Worm (Caenorhabditis elegans) whole organism, young adult: ENCODE results near the gene ZK1010.12.

Experiments used
- B0261.1 ChIP-seq: sonication (generic microtip); optimal IDR thresholded peaks from 2 replicates; lab custom pipeline; 2016; ENCODE audit warnings: mild to moderate bottlenecking, missing genetic modification characterization, moderate library complexity, missing compliant biosample characterization
- C06A6.2 ChIP-seq: fragments of 200-800 bp; sonication (Bioruptor generic); conservative IDR thresholded peaks from 2 replicates; pipeline ENCODE4 v1.3.6; 2022; ENCODE audit warnings: missing genetic modification characterization, missing compliant biosample characterization
- C17E4.6 ChIP-seq: fragments of 200-800 bp; sonication (Bioruptor generic); IDR thresholded peaks from 2 replicates; pipeline ENCODE4 v1.3.6; 2022; ENCODE audit warnings: missing genetic modification reagents, missing genetic modification characterization, missing compliant biosample characterization
- F52B5.7 ChIP-seq: sonication (generic microtip); optimal IDR thresholded peaks from 2 replicates; lab custom pipeline; 2016; ENCODE audit warnings: mild to moderate bottlenecking, missing genetic modification characterization, missing compliant biosample characterization
- F57C9.4 ChIP-seq: sonication (generic microtip); optimal IDR thresholded peaks from 2 replicates; lab custom pipeline; 2017; ENCODE audit warnings: mild to moderate bottlenecking, missing genetic modification characterization, missing compliant biosample characterization
- Y53G8AR.9 ChIP-seq: fragments of 200-800 bp; sonication (Bioruptor generic); conservative IDR thresholded peaks from 2 replicates; pipeline ENCODE4 v1.3.6; 2022; ENCODE audit warnings: missing genetic modification reagents, missing genetic modification characterization, missing compliant biosample characterization
- Y67H2A.10 ChIP-seq: fragments of 200-800 bp; sonication (Bioruptor generic); conservative IDR thresholded peaks from 2 replicates; pipeline ENCODE4 v1.3.6; 2022; ENCODE audit warnings: missing genetic modification reagents, missing genetic modification characterization, missing compliant biosample characterization
- Y95B8A.8 ChIP-seq: fragments of 200-800 bp; sonication (Bioruptor generic); IDR thresholded peaks from 2 replicates; pipeline ENCODE4 v1.3.6; 2022; ENCODE audit warnings: missing genetic modification reagents, missing genetic modification characterization, missing compliant biosample characterization
- akir-1 ChIP-seq: fragments of 200-800 bp; sonication (Bioruptor generic); optimal IDR thresholded peaks from 2 replicates; lab custom pipeline; 2018; ENCODE audit warnings: mild to moderate bottlenecking, missing genetic modification characterization, moderate library complexity, missing compliant biosample characterization
- aptf-3 ChIP-seq: fragments of 200-800 bp; sonication (Bioruptor generic); IDR thresholded peaks from 2 replicates; pipeline ENCODE4 v1.3.6; 2022; ENCODE audit warnings: missing genetic modification characterization, missing compliant biosample characterization
- bed-1 ChIP-seq: fragments of 200-800 bp; sonication (Bioruptor generic); IDR thresholded peaks from 2 replicates; pipeline ENCODE4 v1.3.6; 2022; ENCODE audit warnings: missing genetic modification reagents, missing genetic modification characterization, missing compliant biosample characterization
- dox-1 ChIP-seq: fragments of 200-800 bp; sonication (Bioruptor generic); IDR thresholded peaks from 2 replicates; pipeline ENCODE4 v1.3.6; 2022; ENCODE audit warnings: missing genetic modification reagents, missing genetic modification characterization, missing compliant biosample characterization
- dpl-1 ChIP-seq: fragments of 150-350 bp; optimal IDR thresholded peaks from 2 replicates; lab custom pipeline; 2014; ENCODE audit warnings: missing biosample characterization, missing genetic modification reagents, missing genetic modification characterization
- egl-18 ChIP-seq: fragments of 200-800 bp; sonication (Bioruptor generic); IDR thresholded peaks from 2 replicates; pipeline ENCODE4 v1.3.6; 2022; ENCODE audit warnings: missing genetic modification reagents, missing genetic modification characterization, missing compliant biosample characterization
- egl-44 ChIP-seq: fragments of 200-800 bp; sonication (Bioruptor generic); IDR thresholded peaks from 2 replicates; pipeline ENCODE4 v1.3.6; 2022; ENCODE audit warnings: missing genetic modification reagents, missing genetic modification characterization, missing compliant biosample characterization
- egrh-3 ChIP-seq: fragments of 200-800 bp; sonication (Bioruptor generic); IDR thresholded peaks from 2 replicates; pipeline ENCODE4 v1.3.6; 2022; ENCODE audit warnings: missing genetic modification reagents, missing genetic modification characterization, missing compliant biosample characterization
- hlh-26 ChIP-seq: fragments of 200-800 bp; sonication (Bioruptor generic); conservative IDR thresholded peaks from 2 replicates; pipeline ENCODE4 v1.3.6; 2022; ENCODE audit warnings: missing genetic modification reagents, missing genetic modification characterization, missing compliant biosample characterization
- hmg-1.2 ChIP-seq: fragments of 200-800 bp; sonication (Bioruptor generic); IDR thresholded peaks from 2 replicates; pipeline ENCODE4 v1.3.6; 2022; ENCODE audit warnings: missing genetic modification reagents, missing genetic modification characterization, missing compliant biosample characterization
- hrde-1 ChIP-seq: sonication (generic microtip); optimal IDR thresholded peaks from 2 replicates; lab custom pipeline; 2016; ENCODE audit warnings: missing genetic modification characterization, mild to moderate bottlenecking, missing compliant biosample characterization, moderate library complexity, missing genotype, missing genetic modification reagents, borderline replicate concordance
- hsf-1 ChIP-seq: fragments of 200-800 bp; sonication (Bioruptor generic); IDR thresholded peaks from 2 replicates; pipeline ENCODE4 v1.3.6; 2022; ENCODE audit warnings: missing genetic modification reagents, missing genetic modification characterization, missing compliant biosample characterization
- let-526 ChIP-seq: fragments of 200-800 bp; sonication (Bioruptor generic); IDR thresholded peaks from 2 replicates; pipeline ENCODE4 v1.3.6; 2022; ENCODE audit warnings: missing genetic modification reagents, missing genetic modification characterization, missing compliant biosample characterization
- let-607 ChIP-seq, 2 experiments: fragments of 200-800 bp in 1 of 2; sonication (Bioruptor generic) in 1 of 2; sonication (generic microtip) in 1 of 2; optimal IDR thresholded peaks; 2 replicates each; lab custom pipeline; 2016 to 2018; ENCODE audit warnings: mild to moderate bottlenecking in 2 of 2, missing compliant biosample characterization in 2 of 2, missing genetic modification characterization in 2 of 2, moderate library complexity in 2 of 2, missing genotype in 1 of 2
- lin-35 ChIP-seq, 3 experiments: fragments of 150-350 bp in 2 of 3; sonication (generic microtip) in 1 of 3; optimal IDR thresholded peaks; 2 replicates each; lab custom pipeline; 2014 to 2018; ENCODE audit warnings: missing biosample characterization in 3 of 3, missing genetic modification characterization in 3 of 3, missing genetic modification reagents in 3 of 3
- lsy-27 ChIP-seq: sonication (generic microtip); optimal IDR thresholded peaks from 2 replicates; lab custom pipeline; 2017; ENCODE audit warnings: missing genetic modification characterization, mild to moderate bottlenecking, missing compliant biosample characterization, antibody characterized with exemption, missing genotype, borderline replicate concordance; ENCODE audit not compliant: insufficient read depth
- madf-3 ChIP-seq: fragments of 200-800 bp; sonication (Bioruptor generic); IDR thresholded peaks from 2 replicates; pipeline ENCODE4 v1.3.6; 2022; ENCODE audit warnings: missing genetic modification reagents, missing genetic modification characterization, missing compliant biosample characterization
- mcd-1 ChIP-seq: fragments of 200-800 bp; sonication (Bioruptor generic); IDR thresholded peaks from 2 replicates; pipeline ENCODE4 v1.3.6; 2022; ENCODE audit warnings: missing genetic modification reagents, missing genetic modification characterization, missing compliant biosample characterization
- mes-4 ChIP-seq: sonication (generic microtip); optimal IDR thresholded peaks from 2 replicates; lab custom pipeline; 2016; ENCODE audit warnings: missing genotype, missing genetic modification characterization, missing compliant biosample characterization
- nhr-80 ChIP-seq: sonication (generic microtip); optimal IDR thresholded peaks from 2 replicates; lab custom pipeline; 2016; ENCODE audit warnings: missing genetic modification characterization, missing compliant biosample characterization
- pbrm-1 ChIP-seq: fragments of 200-800 bp; sonication (Bioruptor generic); IDR thresholded peaks from 2 replicates; pipeline ENCODE4 v1.3.6; 2022; ENCODE audit warnings: missing genetic modification reagents, missing genetic modification characterization, missing compliant biosample characterization
- pha-4 ChIP-seq: fragments of 150-350 bp; sonication (generic microtip); optimal IDR thresholded peaks from 2 replicates; lab custom pipeline; 2014; ENCODE audit warnings: missing biosample characterization, missing genetic modification reagents, missing genetic modification characterization
- rcor-1 ChIP-seq: fragments of 200-800 bp; sonication (Bioruptor generic); IDR thresholded peaks from 2 replicates; pipeline ENCODE4 v1.3.6; 2022; ENCODE audit warnings: missing genetic modification reagents, missing genetic modification characterization, missing compliant biosample characterization
- rec-8 ChIP-seq, 2 experiments: sonication (generic microtip); optimal IDR thresholded peaks; 2 replicates each; lab custom pipeline; 2016; ENCODE audit warnings: mild to moderate bottlenecking in 2 of 2, missing genetic modification characterization in 2 of 2, missing genetic modification reagents in 2 of 2, missing genotype in 2 of 2, missing biosample characterization in 1 of 2, missing compliant biosample characterization in 1 of 2, moderate library complexity in 1 of 2
- snpc-1.3 ChIP-seq: sonication (generic microtip); optimal IDR thresholded peaks from 2 replicates; lab custom pipeline; 2017; ENCODE audit warnings: missing genetic modification characterization, mild to moderate bottlenecking, missing compliant biosample characterization, antibody characterized with exemption, moderate library complexity, missing genotype, missing genetic modification reagents; ENCODE audit not compliant: insufficient read depth
- somi-1 ChIP-seq: fragments of 200-800 bp; sonication (Bioruptor generic); optimal IDR thresholded peaks from 2 replicates; lab custom pipeline; 2018; ENCODE audit warnings: mild to moderate bottlenecking, missing genetic modification characterization, missing compliant biosample characterization
- tbx-9 ChIP-seq: sonication (generic microtip); optimal IDR thresholded peaks from 2 replicates; lab custom pipeline; 2016; ENCODE audit warnings: borderline replicate concordance, missing genetic modification characterization, inconsistent platforms, missing compliant biosample characterization
- zfh-2 ChIP-seq: fragments of 200-800 bp; sonication (Bioruptor generic); conservative IDR thresholded peaks from 2 replicates; pipeline ENCODE4 v1.3.6; 2022; ENCODE audit warnings: missing genetic modification reagents, missing genetic modification characterization, missing compliant biosample characterization
- ztf-26 ChIP-seq: sonication (generic microtip); optimal IDR thresholded peaks from 2 replicates; lab custom pipeline; 2017; ENCODE audit warnings: missing genetic modification characterization, missing compliant biosample characterization

ZK1010.12 gene

DNA sequence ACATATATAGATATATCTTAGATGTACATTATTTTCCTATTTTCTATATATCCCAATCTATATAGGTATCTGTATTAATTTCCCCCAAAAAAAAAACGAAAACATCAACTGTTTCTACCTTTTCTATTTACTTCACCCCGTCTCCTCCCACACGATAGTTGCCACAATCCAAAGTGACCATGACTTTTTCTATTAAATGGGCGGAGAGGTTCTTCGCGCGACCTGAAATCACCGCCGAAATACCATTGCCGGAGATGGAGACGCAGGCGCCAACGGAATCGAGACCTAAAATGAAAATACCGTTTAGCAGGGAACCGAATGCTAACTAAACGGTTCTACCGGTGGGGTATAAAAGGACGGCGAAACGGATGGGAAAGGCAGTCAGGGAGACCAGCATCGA is 27.5 kb downstream of the ZK1010.12 start, which contains the start of gene col-98:
Gene col-98 (plus strand): TSS at position 390 of the 400 bp plus-strand sequence.
- no peak for TF ChIP-seq lin-35 (GFP tag; optimal IDR thresholded peaks at IDR 0.05; lab: Kevin White, UChicago)
- TF ChIP-seq let-607 (tag; optimal IDR thresholded peaks at IDR 0.05; lab: Kevin White, UChicago) = no peak
- no peak for TF ChIP-seq ztf-26 (tag; lab: Kevin White, UChicago)
- no peak for TF ChIP-seq pbrm-1 (GFP tag; lab: Robert Waterston, UW)
- TF ChIP-seq rcor-1 = no peak
- no peak for TF ChIP-seq bed-1 (GFP tag; lab: Robert Waterston, UW)

DNA sequence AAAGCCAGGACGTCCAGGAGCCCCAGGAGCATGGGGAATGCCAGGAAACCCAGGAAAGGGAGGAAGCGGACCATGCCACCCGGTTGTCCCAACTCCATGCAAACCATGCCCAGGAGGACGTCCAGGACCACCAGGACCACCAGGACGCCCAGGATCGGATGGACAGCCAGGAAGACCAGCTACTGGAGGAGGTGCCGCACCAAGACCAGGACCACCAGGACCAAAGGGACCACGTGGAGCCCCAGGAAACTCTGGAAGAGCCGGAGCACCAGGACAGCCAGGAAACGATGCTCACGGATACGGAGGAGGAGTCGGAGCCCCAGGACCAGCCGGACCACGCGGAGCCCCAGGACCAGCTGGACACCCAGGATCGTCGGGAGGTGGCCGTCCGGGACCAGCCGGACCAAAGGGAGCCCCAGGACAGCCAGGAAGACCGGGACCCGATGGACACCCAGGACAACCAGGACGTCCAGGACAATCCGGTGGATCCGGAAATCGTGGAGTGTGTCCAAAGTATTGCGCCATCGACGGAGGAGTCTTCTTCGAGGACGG is 28.5 kb downstream of the ZK1010.12 start:
- no peak for TF ChIP-seq B0261.1 (tag; lab: Kevin White, UChicago)
- no peak for TF ChIP-seq mcd-1 (GFP tag; lab: Robert Waterston, UW)
- TF ChIP-seq egl-44 (GFP tag; lab: Robert Waterston, UW) = no peak
- no peak for TF ChIP-seq akir-1 (GFP tag; lab: Kevin White, UChicago)
- TF ChIP-seq bed-1 (GFP tag; lab: Robert Waterston, UW) = no peak
- TF ChIP-seq zfh-2 = peak; percentile 95
- no peak for TF ChIP-seq let-607 (tag; optimal IDR thresholded peaks at IDR 0.05; lab: Kevin White, UChicago)
- TF ChIP-seq lsy-27 = no peak
- 0 out of 2 replicates have a peak, but pooled peaks have one; percentile 36 for TF ChIP-seq hsf-1 (GFP tag; lab: Robert Waterston, UW)
- no peak for TF ChIP-seq rec-8 (tag; optimal IDR thresholded peaks at IDR 0.05; lab: Kevin White, UChicago)
- TF ChIP-seq pha-4 (tag; lab: Kevin White, UChicago) = no peak
- TF ChIP-seq madf-3 (GFP tag; lab: Robert Waterston, UW) = no peak
- peak; percentile 52; the same call in 1 of the 2 replicates for TF ChIP-seq dox-1 (GFP tag; lab: Robert Waterston, UW)
- no peak for TF ChIP-seq tbx-9
- peak; percentile 95 for TF ChIP-seq egrh-3 (GFP tag; lab: Robert Waterston, UW)
- TF ChIP-seq, all 124 proteins: peak for 4

- TF ChIP-seq Y53G8AR.9 (GFP tag; lab: Robert Waterston, UW) (no peak), C06A6.2 (GFP tag; lab: Robert Waterston, UW) (no peak), snpc-1.3 (tag; lab: Kevin White, UChicago) (no peak), hlh-26 (GFP tag; lab: Robert Waterston, UW) (no peak), mes-4 (no peak), aptf-3 (no peak), F57C9.4 (no peak), tbx-9 (no peak), C17E4.6 (GFP tag; lab: Robert Waterston, UW) (no peak), hmg-1.2 (GFP tag; lab: Robert Waterston, UW) (no peak), dox-1 (GFP tag; lab: Robert Waterston, UW) (no peak), egl-18 (GFP tag; lab: Robert Waterston, UW) (no peak), F52B5.7 (no peak)
- TF ChIP-seq, all 124 proteins: peak for 0
Observed at ce11 chrIII:13020741-13021140, 29.6 kb downstream of the ZK1010.12 start, which contains the start of gene cyp-13A11. Gene cyp-13A11 (plus strand): TSS chrIII:13021006.

DNA sequence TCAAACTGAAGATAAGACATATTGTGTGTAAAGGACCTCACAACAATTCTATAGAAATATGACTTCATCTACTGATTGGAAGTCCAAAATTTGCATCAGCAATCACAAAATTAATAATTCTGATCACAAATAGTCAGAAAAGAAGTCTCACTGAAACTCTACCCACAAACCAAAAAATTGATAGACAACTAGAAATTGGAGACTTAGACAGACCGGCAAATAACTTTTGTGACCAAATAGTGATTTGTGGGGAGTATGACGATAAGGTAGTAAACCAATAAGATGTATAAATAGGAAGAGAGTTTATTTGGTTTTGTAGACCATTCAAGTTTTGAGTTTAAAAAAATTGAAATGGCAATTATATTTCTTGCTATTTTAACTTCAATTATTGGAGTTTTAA is 33.2 kb downstream of the ZK1010.12 start, which contains the start of gene cyp-13A12:
Gene cyp-13A12 (plus strand): TSS at position 267 of the 400 bp plus-strand sequence.
- no peak for TF ChIP-seq Y67H2A.10
- TF ChIP-seq hrde-1 (tag; lab: Kevin White, UChicago) = no peak
- TF ChIP-seq dpl-1 = no peak
- peak; percentile 48 for TF ChIP-seq nhr-80 (tag; lab: Kevin White, UChicago)
- no peak for TF ChIP-seq let-526 (GFP tag; lab: Robert Waterston, UW)
- TF ChIP-seq somi-1 (GFP tag; lab: Kevin White, UChicago) = no peak
- TF ChIP-seq Y95B8A.8 (GFP tag; lab: Robert Waterston, UW) = no peak
